Worm (Caenorhabditis elegans): ENCODE measurements around the gene F35E8.10.

- no peak for TF ChIP-seq ama-1 (optimal IDR thresholded peaks at IDR 0.05)
- no peak for TF ChIP-seq D1046.2 (GFP tag; IDR thresholded peaks at IDR 0.05)
- no peak for TF ChIP-seq nhr-6 (tag; optimal IDR thresholded peaks at IDR 0.05)
- TF ChIP-seq F26F4.8 (GFP tag; conservative IDR thresholded peaks at IDR 0.05), result no peak
- no peak for TF ChIP-seq nhr-76 (tag; optimal IDR thresholded peaks at IDR 0.05)
- no peak for TF ChIP-seq zip-2 (tag; optimal IDR thresholded peaks at IDR 0.05)
- TF ChIP-seq unc-62 (GFP tag; optimal IDR thresholded peaks at IDR 0.05 in 1 of 2), result no peak
- TF ChIP-seq unc-62 (tag; optimal IDR thresholded peaks at IDR 0.05), result no peak
- TF ChIP-seq R02D3.7 (tag; optimal IDR thresholded peaks at IDR 0.05), result no peak
- TF ChIP-seq nhr-11 (tag; optimal IDR thresholded peaks at IDR 0.05), result no peak
These were observed 34.8 kb upstream of the F35E8.10 start, which contains the start of gene srw-57 for ce11 chrV:15954932-15955331.

All from whole organism, L4 larva.